Worm (Caenorhabditis elegans): ENCODE data around the gene srt-55.

srt-55 gene

ce11 chrIII:10120076-10120831 lies 14.0 kb upstream of the srt-55 start, which contains the start of the genes gtf-2H3 and ham-3:
Gene gtf-2H3, minus strand, starts transcription at chrIII:10120148.
Gene ham-3, plus strand, starts transcription at chrIII:10120781.
- peak in 1 of 2 experiments; percentile 25 for TF ChIP-seq lsy-2 (tag; optimal IDR thresholded peaks at IDR 0.05)
- peak; percentile 65 for TF ChIP-seq mes-2 (tag; optimal IDR thresholded peaks at IDR 0.05; ENCODE audit: poor library complexity, severe bottlenecking)
- TF ChIP-seq zfp-2 (tag; optimal IDR thresholded peaks at IDR 0.05): no peak
- peak; percentile 65 for TF ChIP-seq ceh-28 (tag; optimal IDR thresholded peaks at IDR 0.05)

- TF ChIP-seq hlh-11 (tag; optimal IDR thresholded peaks at IDR 0.05) (no peak), lim-7 (GFP tag; IDR thresholded peaks at IDR 0.05) (no peak), F44E2.7 (GFP tag; IDR thresholded peaks at IDR 0.05) (no peak), dmd-6 (GFP tag; IDR thresholded peaks at IDR 0.05) (no peak), lin-38 (GFP tag; IDR thresholded peaks at IDR 0.05) (no peak), set-16 (GFP tag; IDR thresholded peaks at IDR 0.05) (no peak), skn-1 (tag; optimal IDR thresholded peaks at IDR 0.05) (no peak), jun-1 (tag; optimal IDR thresholded peaks at IDR 0.05) (no peak), fkh-10 (GFP tag; optimal IDR thresholded peaks at IDR 0.05) (no peak), mxl-3 (GFP tag; optimal IDR thresholded peaks at IDR 0.05) (no peak), hmg-1.1 (GFP tag; IDR thresholded peaks at IDR 0.05) (no peak), tra-1 (GFP tag; IDR thresholded peaks at IDR 0.05) (no peak), nhr-25 (tag; optimal IDR thresholded peaks at IDR 0.05; ENCODE audit: borderline replicate concordance, insufficient read depth) (no peak)
These were observed 12.5 kb upstream of the srt-55 start, which contains the start of gene ZK1128.3 for ce11 chrIII:10118818-10119217. Gene ZK1128.3, minus strand, starts transcription at chrIII:10118918.

ce11 chrIII:10114662-10115061 lies 8.4 kb upstream of the srt-55 start, which contains the start of the genes ZK1128.1 and mett-10:
Gene ZK1128.1, minus strand, starts transcription at chrIII:10114760.
Gene mett-10, plus strand, starts transcription at chrIII:10115036.
- TF ChIP-seq cey-2 (tag; optimal IDR thresholded peaks at IDR 0.05; ENCODE audit: borderline replicate concordance, insufficient read depth) (no peak), R02D3.7 (tag; optimal IDR thresholded peaks at IDR 0.05) (peak; percentile 61), dve-1 (tag; optimal IDR thresholded peaks at IDR 0.05; ENCODE audit: insufficient read depth) (peak; percentile 9), aha-1 (tag) (no peak), hmg-1.1 (GFP tag; IDR thresholded peaks at IDR 0.05) (0 out of 2 replicates have a peak, but pooled peaks have one; percentile 13), ceh-44 (GFP tag; IDR thresholded peaks at IDR 0.05) (no peak), D1046.2 (GFP tag; IDR thresholded peaks at IDR 0.05) (no peak), mes-2 (tag; optimal IDR thresholded peaks at IDR 0.05; ENCODE audit: poor library complexity, severe bottlenecking) (peak; percentile 45), set-16 (GFP tag; IDR thresholded peaks at IDR 0.05) (no peak), lsy-2 (tag; optimal IDR thresholded peaks at IDR 0.05) (peak in 1 of 2 experiments; percentile 68), dpl-1 (GFP tag; optimal IDR thresholded peaks at IDR 0.05) (peak; percentile 33)

- no peak for TF ChIP-seq aly-2 (tag; optimal IDR thresholded peaks at IDR 0.05)
- no peak for TF ChIP-seq zfp-2 (tag; optimal IDR thresholded peaks at IDR 0.05)
- no peak for TF ChIP-seq nhr-42 (GFP tag; IDR thresholded peaks at IDR 0.05)
- TF ChIP-seq Y5F2A.4 (GFP tag; optimal IDR thresholded peaks at IDR 0.05): no peak
- TF ChIP-seq T20F7.1 (GFP tag; optimal IDR thresholded peaks at IDR 0.05): no peak
- TF ChIP-seq nhr-10 (tag; optimal IDR thresholded peaks at IDR 0.05): no peak
- TF ChIP-seq hif-1 (tag; optimal IDR thresholded peaks at IDR 0.05): no peak
These were observed 6.7 kb upstream of the srt-55 start, which contains the start of gene vps-29 for ce11 chrIII:10112958-10113357. Gene vps-29, minus strand, starts transcription at chrIII:10113058.

- TF ChIP-seq nhr-76 (tag; optimal IDR thresholded peaks at IDR 0.05) (no peak), fos-1 (tag; optimal IDR thresholded peaks at IDR 0.05) (no peak), zip-2 (tag; optimal IDR thresholded peaks at IDR 0.05) (no peak), nhr-102 (tag; optimal IDR thresholded peaks at IDR 0.05) (no peak), mep-1 (tag; optimal IDR thresholded peaks at IDR 0.05) (no peak), nhr-41 (GFP tag; IDR thresholded peaks at IDR 0.05) (no peak), ZK546.5 (tag; optimal IDR thresholded peaks at IDR 0.05) (no peak)
These were observed 2.7 kb upstream of the srt-55 start, which contains the start of gene T16H12.9 for ce11 chrIII:10108995-10109394. Gene T16H12.9, plus strand, starts transcription at chrIII:10109295.
